Fruit fly (Drosophila melanogaster): ENCODE results near the gene Spindly.

Gene Spindly

DNA sequence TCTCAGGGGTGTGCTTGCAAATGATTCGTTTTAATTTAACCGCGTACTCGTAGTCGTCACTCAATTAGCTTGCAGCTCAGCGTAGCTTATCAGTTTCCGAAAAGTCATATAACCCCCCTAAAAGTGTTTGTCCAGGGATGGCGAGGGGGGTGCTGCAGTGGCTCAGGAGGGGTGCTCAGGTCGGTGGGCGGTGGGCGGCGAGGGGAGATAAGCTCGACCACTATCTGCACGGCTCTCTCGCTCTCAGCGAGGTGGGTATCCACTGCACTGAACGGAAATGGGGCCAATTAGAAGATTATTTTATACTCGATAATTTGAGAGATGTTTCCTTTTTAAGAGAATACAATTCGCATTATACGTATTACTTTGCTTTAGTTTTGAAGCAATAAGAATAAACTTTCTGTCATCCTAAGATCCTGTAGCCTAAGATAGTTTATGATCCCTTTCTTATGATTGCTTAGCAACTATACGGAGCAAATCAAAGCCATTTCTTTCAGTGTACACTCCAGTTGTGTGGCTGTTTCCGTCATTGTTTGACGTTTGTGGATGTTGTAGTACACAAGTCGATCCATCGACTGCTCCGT lies 43.1 kb upstream of the Spindly start (continued):
- TF ChIP-seq CG16813 (GFP tag; IDR thresholded peaks at IDR 0.05; ENCODE audit: partially characterized antibody) (no peak), run (tag; optimal IDR thresholded peaks at IDR 0.05) (peak; percentile 4), ind (GFP tag; optimal IDR thresholded peaks at IDR 0.05) (peak; percentile 62), CG2678 (tag; optimal IDR thresholded peaks at IDR 0.05) (peak; percentile 79), CG12769 (tag; optimal IDR thresholded peaks at IDR 0.05) (peak; percentile 58), Deaf1 (tag; optimal IDR thresholded peaks at IDR 0.05) (no peak), knrl (GFP tag; IDR thresholded peaks at IDR 0.05; ENCODE audit: partially characterized antibody) (no peak), CG2199 (GFP tag; IDR thresholded peaks at IDR 0.05) (no peak), dmrt99B (tag; optimal IDR thresholded peaks at IDR 0.05) (peak; percentile 78), insv (GFP tag; optimal IDR thresholded peaks at IDR 0.05) (no peak), CG3995 (GFP tag; optimal IDR thresholded peaks at IDR 0.05) (no peak), CG34224 (GFP tag; IDR thresholded peaks at IDR 0.05; ENCODE audit: partially characterized antibody) (no peak), Med (GFP tag) (peak; percentile 86), Asciz (GFP tag; optimal IDR thresholded peaks at IDR 0.05) (peak; percentile 71), CG4854 (GFP tag; optimal IDR thresholded peaks at IDR 0.05) (no peak), fd64A (GFP tag; optimal IDR thresholded peaks at IDR 0.05) (no peak), H15 (GFP tag; IDR thresholded peaks at IDR 0.05) (no peak; the same call in 2 of the 3 replicates), Dfd (GFP tag; optimal IDR thresholded peaks at IDR 0.05) (no peak), ranshi (GFP tag; IDR thresholded peaks at IDR 0.05) (no peak), abd-A (tag; optimal IDR thresholded peaks at IDR 0.05) (no peak), CG6175 (GFP tag; IDR thresholded peaks at IDR 0.05) (no peak), mam (GFP tag; optimal IDR thresholded peaks at IDR 0.05) (peak; percentile 55), CG18476 (GFP tag; optimal IDR thresholded peaks at IDR 0.05) (peak; percentile 3), aop (GFP tag; IDR thresholded peaks at IDR 0.05) (no peak), CG9797 (GFP tag; optimal IDR thresholded peaks at IDR 0.05) (no peak), CG17802 (tag; optimal IDR thresholded peaks at IDR 0.05) (peak; percentile 47), crc (GFP tag; optimal IDR thresholded peaks at IDR 0.05) (no peak), CG4282 (GFP tag; optimal IDR thresholded peaks at IDR 0.05) (no peak), vfl (GFP tag; optimal IDR thresholded peaks at IDR 0.05) (no peak), nerfin-2 (GFP tag; IDR thresholded peaks at IDR 0.05; ENCODE audit: partially characterized antibody) (no peak), Antp (GFP tag; optimal IDR thresholded peaks at IDR 0.05) (peak; percentile 69), Atf-2 (GFP tag; optimal IDR thresholded peaks at IDR 0.05) (peak; percentile 30), slou (GFP tag; optimal IDR thresholded peaks at IDR 0.05) (no peak), sima (GFP tag; optimal IDR thresholded peaks at IDR 0.05) (no peak), CG7271 (tag; optimal IDR thresholded peaks at IDR 0.05) (no peak), zen2 (GFP tag; IDR thresholded peaks at IDR 0.05; ENCODE audit: partially characterized antibody) (no peak), CG10959 (GFP tag; IDR thresholded peaks at IDR 0.05) (no peak), NC2β (GFP tag; optimal IDR thresholded peaks at IDR 0.05) (no peak), row (GFP tag; IDR thresholded peaks at IDR 0.05) (peak; percentile 91), B-H2 (GFP tag; optimal IDR thresholded peaks at IDR 0.05) (no peak), CG42726 (GFP tag; IDR thresholded peaks at IDR 0.05; ENCODE audit: partially characterized antibody) (no peak), Oli (tag; optimal IDR thresholded peaks at IDR 0.05) (peak; percentile 80), CG14860 (GFP tag; IDR thresholded peaks at IDR 0.05; ENCODE audit: partially characterized antibody) (no peak), gfzf (GFP tag; optimal IDR thresholded peaks at IDR 0.05) (no peak), Fer3 (tag; optimal IDR thresholded peaks at IDR 0.05) (peak; percentile 65), CG8359 (GFP tag; optimal IDR thresholded peaks at IDR 0.05; ENCODE audit: borderline replicate concordance) (no peak), Fer1 (GFP tag; optimal IDR thresholded peaks at IDR 0.05) (peak; percentile 63), CG13775 (GFP tag; optimal IDR thresholded peaks at IDR 0.05) (peak; percentile 44), Oaz (GFP tag; IDR thresholded peaks at IDR 0.05) (peak; percentile 53; the same call in 1 of the 2 replicates), CG3407 (GFP tag; optimal IDR thresholded peaks at IDR 0.05) (peak; percentile 11)

Measured in whole organism, embryonic.